Worm (Caenorhabditis elegans) whole organism, L1 larva: Measurements from ENCODE around the gene pbo-4.

ENCODE experiments used
- aha-1 ChIP-seq: fragments of 150-350 bp; optimal IDR thresholded peaks from 2 replicates; lab custom pipeline; 2014; ENCODE audit warnings: missing biosample characterization, missing genetic modification characterization
- aly-2 ChIP-seq: fragments of 150-350 bp; optimal IDR thresholded peaks from 2 replicates; lab custom pipeline; 2014; ENCODE audit warnings: missing biosample characterization, missing genetic modification characterization
- dsc-1 ChIP-seq: sonication (generic microtip); optimal IDR thresholded peaks from 2 replicates; lab custom pipeline; 2016; ENCODE audit warnings: mild to moderate bottlenecking, missing genetic modification characterization, missing compliant biosample characterization
- efl-3 ChIP-seq: fragments of 200-800 bp; sonication (Bioruptor generic); optimal IDR thresholded peaks from 2 replicates; lab custom pipeline; 2018; ENCODE audit warnings: mild to moderate bottlenecking, missing genetic modification characterization, missing compliant biosample characterization
- egl-13 ChIP-seq: sonication (generic microtip); optimal IDR thresholded peaks from 2 replicates; lab custom pipeline; 2016; ENCODE audit warnings: missing genotype, missing genetic modification reagents, missing genetic modification characterization, missing compliant biosample characterization
- egl-27 ChIP-seq, 2 experiments: fragments of 150-350 bp in 1 of 2; sonication (generic microtip); optimal IDR thresholded peaks; 3 replicates each; lab custom pipeline; 2017 to 2018; ENCODE audit warnings: missing biosample characterization in 2 of 2, missing genetic modification characterization in 2 of 2, missing genetic modification reagents in 2 of 2
- mab-9 ChIP-seq: fragments of 200-800 bp; sonication (Bioruptor generic); IDR thresholded peaks from 2 replicates; pipeline ENCODE4 v1.3.6; 2022; ENCODE audit warnings: missing genetic modification reagents, missing genetic modification characterization, missing compliant biosample characterization
- nhr-237 ChIP-seq: fragments of 150-350 bp; optimal IDR thresholded peaks from 2 replicates; lab custom pipeline; 2014; ENCODE audit warnings: missing biosample characterization, missing genetic modification characterization
- nhr-76 ChIP-seq: sonication (generic microtip); optimal IDR thresholded peaks from 2 replicates; lab custom pipeline; 2017; ENCODE audit warnings: missing biosample characterization, missing genetic modification characterization
- sox-4 ChIP-seq: sonication (generic microtip); optimal IDR thresholded peaks from 2 replicates; lab custom pipeline; 2016; ENCODE audit warnings: missing genetic modification characterization, missing compliant biosample characterization
- zag-1 ChIP-seq: fragments of 150-350 bp; optimal IDR thresholded peaks from 2 replicates; lab custom pipeline; 2014; ENCODE audit warnings: missing biosample characterization, missing genetic modification characterization
- ztf-11 ChIP-seq, 2 experiments: sonication (generic microtip); optimal IDR thresholded peaks; 2 replicates each; lab custom pipeline; 2016 to 2017; ENCODE audit warnings: missing genetic modification characterization in 2 of 2, missing biosample characterization in 1 of 2, missing compliant biosample characterization in 1 of 2
- ztf-4 ChIP-seq: fragments of 150-350 bp; optimal IDR thresholded peaks from 2 replicates; lab custom pipeline; 2014; ENCODE audit warnings: missing biosample characterization, missing genetic modification characterization

DNA sequence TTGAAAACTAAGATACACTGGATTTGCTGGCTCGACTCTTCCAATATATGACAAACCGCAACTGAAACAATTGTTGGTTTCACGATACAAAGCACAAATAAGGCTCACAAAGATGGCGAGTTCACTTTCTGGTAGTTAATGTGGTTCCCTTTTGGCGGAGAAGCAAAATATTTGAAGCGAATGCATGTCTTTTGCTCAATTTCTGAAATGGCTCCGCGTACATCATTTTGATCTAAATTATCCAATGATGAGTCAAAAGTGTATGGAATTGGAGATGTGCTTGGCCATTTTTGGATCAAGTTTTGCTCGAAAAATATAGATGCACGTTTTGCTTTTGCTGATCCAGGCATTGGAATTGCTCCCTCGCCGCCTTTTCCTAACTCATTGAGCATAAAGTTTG, 7.8 kb downstream of the pbo-4 start:
- no peak for TF ChIP-seq ztf-11 (tag; optimal IDR thresholded peaks at IDR 0.05; lab: Kevin White, UChicago)
- no peak for TF ChIP-seq aha-1 (tag; lab: Kevin White, UChicago)
- no peak for TF ChIP-seq sox-4 (tag; lab: Kevin White, UChicago)
- no peak for TF ChIP-seq aly-2 (tag; lab: Kevin White, UChicago)
- TF ChIP-seq dsc-1, result no peak
- no peak for TF ChIP-seq efl-3
- TF ChIP-seq nhr-237, result no peak
- TF ChIP-seq nhr-76 (tag; lab: Kevin White, UChicago), result no peak
- TF ChIP-seq ztf-4 (tag; lab: Kevin White, UChicago), result no peak
- TF ChIP-seq egl-27 (tag; optimal IDR thresholded peaks at IDR 0.05; lab: Kevin White, UChicago), result no peak
- TF ChIP-seq egl-13 (tag; lab: Kevin White, UChicago), result no peak
- TF ChIP-seq zag-1 (tag; lab: Kevin White, UChicago), result no peak
- TF ChIP-seq mab-9 (GFP tag; lab: Robert Waterston, UW), result no peak
